Worm (Caenorhabditis elegans) whole organism, midembryonic: ENCODE data around the gene R10D12.8.

ENCODE experiments used
- T22C8.4 ChIP-seq: fragments of 200-800 bp; sonication (Bioruptor generic); IDR thresholded peaks from 2 replicates; pipeline ENCODE4 v1.3.6; 2022; ENCODE audit warnings: missing genetic modification characterization, missing compliant biosample characterization
- cog-1 ChIP-seq: sonication (generic microtip); optimal IDR thresholded peaks from 2 replicates; lab custom pipeline; 2016; ENCODE audit warnings: missing genetic modification characterization, missing compliant biosample characterization
- flt-1 ChIP-seq: fragments of 200-800 bp; sonication (Bioruptor generic); IDR thresholded peaks from 2 replicates; pipeline ENCODE4 v1.3.6; 2022; ENCODE audit warnings: missing genetic modification characterization, missing compliant biosample characterization
- klf-2 ChIP-seq: fragments of 200-800 bp; sonication (Bioruptor generic); conservative IDR thresholded peaks from 2 replicates; pipeline ENCODE4 v1.3.6; 2022; ENCODE audit warnings: missing genetic modification reagents, missing genetic modification characterization, missing compliant biosample characterization
- med-1 ChIP-seq: sonication (generic microtip); optimal IDR thresholded peaks from 2 replicates; lab custom pipeline; 2017; ENCODE audit warnings: missing genetic modification characterization, mild to moderate bottlenecking, missing compliant biosample characterization, antibody characterized with exemption, missing genetic modification reagents; ENCODE audit not compliant: insufficient read depth
- ref-1 ChIP-seq: fragments of 200-800 bp; sonication (Bioruptor generic); conservative IDR thresholded peaks from 2 replicates; pipeline ENCODE4 v1.3.6; 2022; ENCODE audit warnings: missing genetic modification reagents, missing genetic modification characterization, missing compliant biosample characterization
- tab-1 ChIP-seq: fragments of 200-800 bp; sonication (Bioruptor generic); IDR thresholded peaks from 2 replicates; pipeline ENCODE4 v1.3.6; 2022; ENCODE audit warnings: missing genetic modification characterization, missing compliant biosample characterization
- ztf-23 ChIP-seq: fragments of 200-800 bp; sonication (Bioruptor generic); IDR thresholded peaks from 2 replicates; pipeline ENCODE4 v1.3.6; 2022; ENCODE audit warnings: missing genetic modification reagents, missing genetic modification characterization, missing compliant biosample characterization
- ztf-29 ChIP-seq: fragments of 200-800 bp; sonication (Bioruptor generic); IDR thresholded peaks from 2 replicates; pipeline ENCODE4 v1.3.6; 2022; ENCODE audit warnings: missing genetic modification reagents, missing genetic modification characterization, missing compliant biosample characterization

DNA sequence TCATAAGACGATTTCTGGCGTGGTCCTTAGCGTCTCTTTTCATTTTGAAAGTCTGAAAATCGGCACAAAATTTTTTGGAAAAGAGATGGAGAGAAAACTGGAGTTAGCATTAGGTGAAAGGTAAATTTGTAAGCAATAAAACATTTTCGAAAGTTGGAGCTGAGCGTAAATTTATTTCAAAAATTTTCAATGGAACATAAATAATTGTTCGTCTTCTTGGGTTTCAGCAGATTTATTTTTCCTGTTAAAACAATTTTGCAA is 44.2 kb downstream of the R10D12.8 start, which contains the start of gene C06B3.6:
- TF ChIP-seq ztf-23 (GFP tag; lab: Robert Waterston, UW) = no peak
- no peak for TF ChIP-seq ztf-29 (GFP tag; lab: Robert Waterston, UW)
- no peak for TF ChIP-seq T22C8.4 (GFP tag; lab: Robert Waterston, UW)
- no peak for TF ChIP-seq flt-1
- TF ChIP-seq med-1 (GFP tag; lab: Kevin White, UChicago) = no peak
- TF ChIP-seq cog-1 (tag; lab: Kevin White, UChicago) = no peak
- no peak for TF ChIP-seq tab-1 (GFP tag; lab: Robert Waterston, UW)
- no peak for TF ChIP-seq ref-1
- TF ChIP-seq klf-2 = no peak
